Fruit fly (Drosophila melanogaster): ENCODE measurements around the gene CG11722.
A peak's percentile ranks its signal among the peaks of the same experiment; 100 is the strongest.

Gene CG11722

dm6 chr3R:10087206-10087927 is 42.0 kb upstream of the CG11722 start (continued):
- TF ChIP-seq crp (GFP tag; optimal IDR thresholded peaks at IDR 0.05) (no peak), CG7372 (GFP tag; IDR thresholded peaks at IDR 0.05) (peak; percentile 45; the same call in 1 of the 2 replicates), CG9876 (GFP tag; optimal IDR thresholded peaks at IDR 0.05) (peak; percentile 65), CG15601 (tag; optimal IDR thresholded peaks at IDR 0.05) (no peak), Jarid2 (GFP tag; optimal IDR thresholded peaks at IDR 0.05) (no peak), YL-1 (GFP tag; optimal IDR thresholded peaks at IDR 0.05) (no peak), NK7.1 (GFP tag; optimal IDR thresholded peaks at IDR 0.05) (peak; percentile 58), Fer1 (GFP tag; optimal IDR thresholded peaks at IDR 0.05) (peak; percentile 28), CG6854 (GFP tag; optimal IDR thresholded peaks at IDR 0.05) (peak; percentile 52), CG13894 (tag; optimal IDR thresholded peaks at IDR 0.05) (no peak), CG12391 (tag; optimal IDR thresholded peaks at IDR 0.05) (peak; percentile 43), sqz (GFP tag; optimal IDR thresholded peaks at IDR 0.05) (peak; percentile 41), CG32767 (GFP tag; IDR thresholded peaks at IDR 0.05) (no peak; the same call in 1 of the 2 replicates), CG16815 (GFP tag; optimal IDR thresholded peaks at IDR 0.05) (peak; percentile 56), Hr3 (GFP tag; optimal IDR thresholded peaks at IDR 0.05) (peak; percentile 42), CG3065 (GFP tag; optimal IDR thresholded peaks at IDR 0.05) (no peak), CG4707 (GFP tag; optimal IDR thresholded peaks at IDR 0.05) (no peak), CG11504 (tag; optimal IDR thresholded peaks at IDR 0.05) (peak; percentile 67), Eip74EF (GFP tag; optimal IDR thresholded peaks at IDR 0.05) (peak in 1 of 2 experiments; percentile 96), corto (GFP tag; optimal IDR thresholded peaks at IDR 0.05) (peak; percentile 69), CG10147 (GFP tag; optimal IDR thresholded peaks at IDR 0.05) (peak; percentile 12), Hr78 (GFP tag; optimal IDR thresholded peaks at IDR 0.05) (peak in 1 of 2 experiments; percentile 52), her (GFP tag; optimal IDR thresholded peaks at IDR 0.05) (peak; percentile 69), zen2 (GFP tag; IDR thresholded peaks at IDR 0.05; ENCODE audit: partially characterized antibody) (0 out of 3 replicates have a peak, but pooled peaks have one; percentile 11), zfh2 (GFP tag; optimal IDR thresholded peaks at IDR 0.05) (peak; percentile 71), trem (tag; optimal IDR thresholded peaks at IDR 0.05) (no peak), Awh (GFP tag; IDR thresholded peaks at IDR 0.05) (peak; percentile 36; the same call in 1 of the 2 replicates), CG4424 (GFP tag; optimal IDR thresholded peaks at IDR 0.05) (peak; percentile 46), CG1024 (GFP tag; IDR thresholded peaks at IDR 0.05) (peak; percentile 56; the same call in 1 of the 2 replicates), fu2 (GFP tag; optimal IDR thresholded peaks at IDR 0.05) (peak; percentile 59), Ets65A (GFP tag) (peak; percentile 96), gsb (GFP tag; IDR thresholded peaks at IDR 0.05) (peak; percentile 59), fd96Cb (tag; optimal IDR thresholded peaks at IDR 0.05) (peak; percentile 43), NFAT (GFP tag; IDR thresholded peaks at IDR 0.05) (peak; percentile 56), CG10979 (tag; optimal IDR thresholded peaks at IDR 0.05) (peak; percentile 48), Usf (GFP tag; optimal IDR thresholded peaks at IDR 0.05) (no peak), CG12071 (GFP tag; optimal IDR thresholded peaks at IDR 0.05) (peak; percentile 13), Max (GFP tag; optimal IDR thresholded peaks at IDR 0.05) (peak; percentile 50), Side (GFP tag; optimal IDR thresholded peaks at IDR 0.05) (peak; percentile 84), NC2β (GFP tag; optimal IDR thresholded peaks at IDR 0.05) (peak; percentile 8), CG7357 (GFP tag; IDR thresholded peaks at IDR 0.05) (peak; percentile 58; the same call in 1 of the 3 replicates), CG11093 (GFP tag; IDR thresholded peaks at IDR 0.05) (no peak; the same call in 2 of the 3 replicates), CG8924 (tag; optimal IDR thresholded peaks at IDR 0.05) (peak; percentile 35), bcd (GFP tag; optimal IDR thresholded peaks at IDR 0.05) (peak; percentile 77), Dip2 (GFP tag; IDR thresholded peaks at IDR 0.05) (no peak), Fer3 (tag; optimal IDR thresholded peaks at IDR 0.05) (peak; percentile 57), CG11696 (GFP tag; IDR thresholded peaks at IDR 0.05) (peak; percentile 53; the same call in 1 of the 2 replicates), CG17802 (tag; optimal IDR thresholded peaks at IDR 0.05) (no peak)

All from whole organism, embryonic.